Worm (Caenorhabditis elegans) whole organism, early embryonic: ENCODE data around the gene csn-3.

Experiments
- B0310.2 ChIP-seq: sonication (generic microtip); optimal IDR thresholded peaks from 2 replicates; lab custom pipeline; 2016; ENCODE audit warnings: mild to moderate bottlenecking, missing genetic modification characterization, missing compliant biosample characterization
- aly-1 ChIP-seq: sonication (generic microtip); optimal IDR thresholded peaks from 2 replicates; lab custom pipeline; 2016; ENCODE audit warnings: missing genetic modification characterization, missing compliant biosample characterization
- ama-1 ChIP-seq: fragments of 150-350 bp; optimal IDR thresholded peaks from 2 replicates; lab custom pipeline; 2014
- ets-7 ChIP-seq: sonication (generic microtip); optimal IDR thresholded peaks from 2 replicates; lab custom pipeline; 2016; ENCODE audit warnings: missing genotype, missing genetic modification characterization, missing compliant biosample characterization
- flt-1 ChIP-seq: fragments of 200-800 bp; sonication (Bioruptor generic); IDR thresholded peaks from 2 replicates; pipeline ENCODE4 v1.3.6; 2022; ENCODE audit warnings: missing genetic modification characterization, missing compliant biosample characterization
- hmg-4 ChIP-seq: fragments of 200-800 bp; sonication (Bioruptor generic); optimal IDR thresholded peaks from 2 replicates; lab custom pipeline; 2018; ENCODE audit warnings: mild to moderate bottlenecking, missing genetic modification characterization, missing compliant biosample characterization
- pes-1 ChIP-seq: fragments of 200-800 bp; sonication (Bioruptor generic); IDR thresholded peaks from 2 replicates; pipeline ENCODE4 v1.3.6; 2022; ENCODE audit warnings: missing genetic modification reagents, missing genetic modification characterization, missing compliant biosample characterization
- scrt-1 ChIP-seq: fragments of 200-800 bp; sonication (Bioruptor generic); IDR thresholded peaks from 2 replicates; pipeline ENCODE4 v1.3.6; 2022; ENCODE audit warnings: missing genetic modification characterization, missing compliant biosample characterization
- sea-1 ChIP-seq: fragments of 200-800 bp; sonication (Bioruptor generic); conservative IDR thresholded peaks from 2 replicates; pipeline ENCODE4 v1.3.6; 2022; ENCODE audit warnings: missing genetic modification characterization, missing compliant biosample characterization
- tbx-11 ChIP-seq: fragments of 200-800 bp; sonication (Bioruptor generic); IDR thresholded peaks from 2 replicates; pipeline ENCODE4 v1.3.6; 2022; ENCODE audit warnings: missing genetic modification characterization, missing compliant biosample characterization
- tbx-37 ChIP-seq: fragments of 200-800 bp; sonication (Bioruptor generic); conservative IDR thresholded peaks from 2 replicates; pipeline ENCODE4 v1.3.6; 2022; ENCODE audit warnings: missing genetic modification reagents, missing genetic modification characterization, missing compliant biosample characterization
- tra-4 ChIP-seq: sonication (generic microtip); optimal IDR thresholded peaks from 2 replicates; lab custom pipeline; 2017; ENCODE audit warnings: missing genetic modification characterization, missing compliant biosample characterization

DNA sequence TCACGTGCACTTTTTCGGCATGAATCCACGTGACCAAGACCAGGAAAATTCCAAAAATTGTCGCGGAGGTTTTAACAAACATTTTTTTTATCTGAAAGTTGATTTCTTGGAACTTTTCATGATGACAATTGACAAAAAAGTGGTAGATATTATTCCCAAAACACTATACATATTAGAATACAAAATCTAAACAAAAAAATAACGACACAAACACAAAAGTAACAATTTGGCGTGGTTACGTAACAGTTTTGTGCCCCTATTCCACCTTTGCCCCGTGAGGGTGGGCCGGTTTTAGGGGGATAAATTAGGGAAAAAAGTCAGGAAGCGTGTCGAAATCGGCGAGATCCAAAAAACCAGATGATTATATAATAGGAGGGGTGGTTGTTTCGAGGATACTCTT is 36.7 kb upstream of the csn-3 start, which contains the start of gene gegf-1:
- TF ChIP-seq pes-1 (GFP tag; lab: Robert Waterston, UW) (no peak), hmg-4 (no peak), flt-1 (no peak), B0310.2 (tag; lab: Kevin White, UChicago) (no peak), ama-1 (lab: Kevin White, UChicago) (no peak), ets-7 (tag; lab: Kevin White, UChicago) (no peak), tbx-37 (no peak), tra-4 (tag; lab: Kevin White, UChicago) (no peak), scrt-1 (no peak), aly-1 (no peak), tbx-11 (GFP tag; lab: Robert Waterston, UW) (no peak), sea-1 (GFP tag; lab: Robert Waterston, UW) (no peak)
